Worm (Caenorhabditis elegans) whole organism, L3 larva: ENCODE data around the gene K01A2.5.

Experiments used
- lin-15B ChIP-seq: fragments of 150-350 bp; optimal IDR thresholded peaks from 2 replicates; lab custom pipeline; 2014; ENCODE audit warnings: missing biosample characterization, missing genetic modification characterization
- lsy-12 ChIP-seq: sonication (generic microtip); optimal IDR thresholded peaks from 2 replicates; lab custom pipeline; 2016; ENCODE audit warnings: mild to moderate bottlenecking, missing genetic modification characterization, missing compliant biosample characterization
- nhr-28 ChIP-seq: fragments of 150-350 bp; optimal IDR thresholded peaks from 2 replicates; lab custom pipeline; 2014; ENCODE audit warnings: missing biosample characterization, missing genetic modification characterization
- unc-39 ChIP-seq: sonication (generic microtip); optimal IDR thresholded peaks from 4 replicates; lab custom pipeline; 2017; ENCODE audit warnings: missing biosample characterization, missing genetic modification characterization

DNA sequence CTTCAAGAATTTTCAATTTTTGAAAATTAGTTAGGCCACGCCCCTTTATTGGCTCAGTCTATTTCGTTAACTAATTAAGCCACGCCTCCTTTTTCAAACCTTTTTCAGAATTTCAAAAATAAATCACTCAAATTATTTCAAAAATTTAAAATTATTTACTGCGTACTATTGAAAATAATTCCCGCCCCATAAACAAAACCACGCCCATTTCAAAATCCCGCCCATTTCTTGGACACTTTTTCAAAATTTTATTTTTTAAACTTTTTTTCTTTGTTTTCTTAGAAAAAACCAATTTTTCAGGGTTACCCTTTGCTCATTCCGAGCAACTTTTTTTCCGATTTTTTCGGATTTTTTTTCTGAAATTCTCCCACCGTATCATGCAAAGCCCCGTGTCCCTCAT is 37.0 kb upstream of the K01A2.5 start, which contains the start of gene B0432.14:
- TF ChIP-seq lin-15B (tag; lab: Kevin White, UChicago) (no peak), nhr-28 (tag; lab: Kevin White, UChicago) (no peak), unc-39 (no peak), lsy-12 (tag; lab: Kevin White, UChicago) (no peak)
